Worm (Caenorhabditis elegans) whole organism, dauer: Measurements from ENCODE around the gene aff-1.

Experiments used
- unc-62 ChIP-seq: sonication (generic microtip); optimal IDR thresholded peaks from 2 replicates; lab custom pipeline; 2017; ENCODE audit warnings: missing biosample characterization, missing genetic modification reagents, missing genetic modification characterization

The aff-1 gene

DNA sequence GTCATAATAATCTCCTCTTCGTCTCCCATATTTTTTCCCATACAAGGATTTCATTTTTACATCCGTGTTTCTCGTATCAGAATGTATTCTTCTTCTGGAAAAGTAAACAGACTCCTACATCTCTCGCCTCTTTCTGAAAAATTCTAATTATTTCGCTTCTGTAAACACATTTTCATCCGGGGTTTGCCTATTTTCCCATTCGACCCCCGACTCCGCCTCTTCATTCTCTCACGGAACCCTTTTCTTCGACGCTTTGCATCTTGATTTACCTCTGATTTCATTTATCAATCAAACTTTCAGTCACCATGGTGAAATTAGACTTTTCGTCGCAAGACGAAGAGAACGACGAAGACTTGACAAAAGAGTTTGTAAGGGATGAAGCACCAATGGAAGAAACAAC, 52.9 kb downstream of the aff-1 start, which contains the start of gene snt-1:
Gene snt-1 (plus strand): TSS at position 301 of the 400 bp plus-strand sequence.
- TF ChIP-seq unc-62 (GFP tag; lab: Kevin White, UChicago): no peak
